Worm (Caenorhabditis elegans) whole organism, young adult: ENCODE results near the gene fbxa-163.

ENCODE experiments used
- B0035.1 ChIP-seq: sonication (generic microtip); optimal IDR thresholded peaks from 2 replicates; lab custom pipeline; 2016; ENCODE audit warnings: missing genetic modification characterization, mild to moderate bottlenecking, missing compliant biosample characterization, missing genotype, missing genetic modification reagents
- B0261.1 ChIP-seq: sonication (generic microtip); optimal IDR thresholded peaks from 2 replicates; lab custom pipeline; 2016; ENCODE audit warnings: mild to moderate bottlenecking, missing genetic modification characterization, moderate library complexity, missing compliant biosample characterization
- C06A6.2 ChIP-seq: fragments of 200-800 bp; sonication (Bioruptor generic); conservative IDR thresholded peaks from 2 replicates; pipeline ENCODE4 v1.3.6; 2022; ENCODE audit warnings: missing genetic modification characterization, missing compliant biosample characterization
- C17E4.6 ChIP-seq: fragments of 200-800 bp; sonication (Bioruptor generic); IDR thresholded peaks from 2 replicates; pipeline ENCODE4 v1.3.6; 2022; ENCODE audit warnings: missing genetic modification reagents, missing genetic modification characterization, missing compliant biosample characterization
- F10E7.11 ChIP-seq: sonication (generic microtip); optimal IDR thresholded peaks from 2 replicates; lab custom pipeline; 2017; ENCODE audit warnings: mild to moderate bottlenecking, missing genetic modification characterization, moderate library complexity, missing compliant biosample characterization
- F33H1.4 ChIP-seq: fragments of 200-800 bp; sonication (Bioruptor generic); IDR thresholded peaks from 2 replicates; pipeline ENCODE4 v1.3.6; 2022; ENCODE audit warnings: missing genetic modification reagents, missing genetic modification characterization, missing compliant biosample characterization
- F39B2.1 ChIP-seq: fragments of 200-800 bp; sonication (Bioruptor generic); IDR thresholded peaks from 2 replicates; pipeline ENCODE4 v1.3.6; 2022; ENCODE audit warnings: missing genetic modification reagents, missing genetic modification characterization, missing compliant biosample characterization
- F49E8.2 ChIP-seq: sonication (generic microtip); optimal IDR thresholded peaks from 3 replicates; lab custom pipeline; 2017; ENCODE audit warnings: missing genetic modification characterization, mild to moderate bottlenecking, missing compliant biosample characterization, antibody characterized with exemption, moderate library complexity; ENCODE audit not compliant: insufficient read depth
- K12H6.12 ChIP-seq: fragments of 200-800 bp; sonication (Bioruptor generic); optimal IDR thresholded peaks from 2 replicates; lab custom pipeline; 2018; ENCODE audit warnings: mild to moderate bottlenecking, missing genetic modification characterization, missing compliant biosample characterization
- T07F8.4 ChIP-seq: sonication (generic microtip); optimal IDR thresholded peaks from 2 replicates; lab custom pipeline; 2016; ENCODE audit warnings: mild to moderate bottlenecking, missing genetic modification characterization, moderate library complexity, missing compliant biosample characterization
- ZK185.1 ChIP-seq: sonication (generic microtip); optimal IDR thresholded peaks from 2 replicates; lab custom pipeline; 2016; ENCODE audit warnings: mild to moderate bottlenecking, missing genetic modification characterization, missing compliant biosample characterization; ENCODE audit not compliant: poor library complexity, severe bottlenecking
- aptf-3 ChIP-seq: fragments of 200-800 bp; sonication (Bioruptor generic); IDR thresholded peaks from 2 replicates; pipeline ENCODE4 v1.3.6; 2022; ENCODE audit warnings: missing genetic modification characterization, missing compliant biosample characterization
- attf-5 ChIP-seq: fragments of 200-800 bp; sonication (Bioruptor generic); optimal IDR thresholded peaks from 2 replicates; lab custom pipeline; 2018; ENCODE audit warnings: mild to moderate bottlenecking, missing genetic modification characterization, missing compliant biosample characterization
- ccch-3 ChIP-seq: fragments of 200-800 bp; sonication (Bioruptor generic); optimal IDR thresholded peaks from 2 replicates; lab custom pipeline; 2018; ENCODE audit warnings: mild to moderate bottlenecking, missing genetic modification characterization, missing compliant biosample characterization
- ceh-27 ChIP-seq: fragments of 200-800 bp; sonication (Bioruptor generic); optimal IDR thresholded peaks from 2 replicates; lab custom pipeline; 2018; ENCODE audit warnings: mild to moderate bottlenecking, missing genetic modification characterization, moderate library complexity, missing compliant biosample characterization
- ceh-79 ChIP-seq: sonication (generic microtip); optimal IDR thresholded peaks from 2 replicates; lab custom pipeline; 2017; ENCODE audit warnings: mild to moderate bottlenecking, missing genetic modification characterization, missing compliant biosample characterization
- ceh-91 ChIP-seq: fragments of 200-800 bp; sonication (Bioruptor generic); IDR thresholded peaks from 2 replicates; pipeline ENCODE4 v1.3.6; 2022; ENCODE audit warnings: missing genetic modification reagents, missing genetic modification characterization, missing compliant biosample characterization
- dpff-1 ChIP-seq: sonication (generic microtip); optimal IDR thresholded peaks from 2 replicates; lab custom pipeline; 2017; ENCODE audit warnings: mild to moderate bottlenecking, missing genetic modification characterization, missing compliant biosample characterization
- egl-44 ChIP-seq: fragments of 200-800 bp; sonication (Bioruptor generic); IDR thresholded peaks from 2 replicates; pipeline ENCODE4 v1.3.6; 2022; ENCODE audit warnings: missing genetic modification reagents, missing genetic modification characterization, missing compliant biosample characterization
- hlh-26 ChIP-seq: fragments of 200-800 bp; sonication (Bioruptor generic); conservative IDR thresholded peaks from 2 replicates; pipeline ENCODE4 v1.3.6; 2022; ENCODE audit warnings: missing genetic modification reagents, missing genetic modification characterization, missing compliant biosample characterization
- hsf-1 ChIP-seq: fragments of 200-800 bp; sonication (Bioruptor generic); IDR thresholded peaks from 2 replicates; pipeline ENCODE4 v1.3.6; 2022; ENCODE audit warnings: missing genetic modification reagents, missing genetic modification characterization, missing compliant biosample characterization
- lag-1 ChIP-seq: fragments of 200-800 bp; sonication (Bioruptor generic); IDR thresholded peaks from 2 replicates; pipeline ENCODE4 v1.3.6; 2022; ENCODE audit warnings: missing genetic modification reagents, missing genetic modification characterization, missing compliant biosample characterization
- let-607 ChIP-seq, 2 experiments: fragments of 200-800 bp in 1 of 2; sonication (Bioruptor generic) in 1 of 2; sonication (generic microtip) in 1 of 2; optimal IDR thresholded peaks; 2 replicates each; lab custom pipeline; 2016 to 2018; ENCODE audit warnings: mild to moderate bottlenecking in 2 of 2, missing compliant biosample characterization in 2 of 2, missing genetic modification characterization in 2 of 2, moderate library complexity in 2 of 2, missing genotype in 1 of 2
- madf-6 ChIP-seq: fragments of 200-800 bp; sonication (Bioruptor generic); IDR thresholded peaks from 2 replicates; pipeline ENCODE4 v1.3.6; 2022; ENCODE audit warnings: missing genetic modification reagents, missing genetic modification characterization, missing compliant biosample characterization
- mel-28 ChIP-seq: sonication (generic microtip); optimal IDR thresholded peaks from 2 replicates; lab custom pipeline; 2016; ENCODE audit warnings: borderline replicate concordance, mild to moderate bottlenecking, missing genetic modification characterization, missing compliant biosample characterization
- mes-4 ChIP-seq: sonication (generic microtip); optimal IDR thresholded peaks from 2 replicates; lab custom pipeline; 2016; ENCODE audit warnings: missing genotype, missing genetic modification characterization, missing compliant biosample characterization
- nhr-27 ChIP-seq: fragments of 200-800 bp; sonication (Bioruptor generic); optimal IDR thresholded peaks from 2 replicates; lab custom pipeline; 2018; ENCODE audit warnings: mild to moderate bottlenecking, missing genetic modification characterization, moderate library complexity, missing compliant biosample characterization
- nhr-80 ChIP-seq: sonication (generic microtip); optimal IDR thresholded peaks from 2 replicates; lab custom pipeline; 2016; ENCODE audit warnings: missing genetic modification characterization, missing compliant biosample characterization
- rpc-1 ChIP-seq, 2 experiments: fragments of 150-350 bp in 1 of 2; sonication (generic microtip) in 1 of 2; optimal IDR thresholded peaks; 2 replicates each; lab custom pipeline; 2014 to 2018; ENCODE audit warnings: missing biosample characterization in 1 of 2, missing genetic modification characterization in 1 of 2, missing genetic modification reagents in 1 of 2, missing genotype in 1 of 2
- sdz-38 ChIP-seq: sonication (generic microtip); optimal IDR thresholded peaks from 2 replicates; lab custom pipeline; 2016; ENCODE audit warnings: missing genotype, missing genetic modification characterization, missing compliant biosample characterization
- snpc-1.3 ChIP-seq: sonication (generic microtip); optimal IDR thresholded peaks from 2 replicates; lab custom pipeline; 2017; ENCODE audit warnings: missing genetic modification characterization, mild to moderate bottlenecking, missing compliant biosample characterization, antibody characterized with exemption, moderate library complexity, missing genotype, missing genetic modification reagents; ENCODE audit not compliant: insufficient read depth
- snpc-3.4 ChIP-seq: sonication (generic microtip); optimal IDR thresholded peaks from 2 replicates; lab custom pipeline; 2017; ENCODE audit warnings: missing genetic modification characterization, mild to moderate bottlenecking, missing compliant biosample characterization, antibody characterized with exemption, moderate library complexity, missing genotype, missing genetic modification reagents
- somi-1 ChIP-seq: fragments of 200-800 bp; sonication (Bioruptor generic); optimal IDR thresholded peaks from 2 replicates; lab custom pipeline; 2018; ENCODE audit warnings: mild to moderate bottlenecking, missing genetic modification characterization, missing compliant biosample characterization
- sptf-2 ChIP-seq: fragments of 200-800 bp; sonication (Bioruptor generic); optimal IDR thresholded peaks from 2 replicates; lab custom pipeline; 2018; ENCODE audit warnings: mild to moderate bottlenecking, missing genetic modification characterization, missing compliant biosample characterization
- tbp1 ChIP-seq: fragments of 200-800 bp; sonication (Bioruptor generic); optimal IDR thresholded peaks from 2 replicates; lab custom pipeline; 2018; ENCODE audit warnings: mild to moderate bottlenecking, missing genetic modification characterization, missing compliant biosample characterization
- unc-130 ChIP-seq: sonication (generic microtip); optimal IDR thresholded peaks from 2 replicates; lab custom pipeline; 2016; ENCODE audit warnings: missing genetic modification reagents, missing genetic modification characterization, missing compliant biosample characterization
- unc-62 ChIP-seq: fragments of 150-350 bp; optimal IDR thresholded peaks from 2 replicates; lab custom pipeline; 2014; ENCODE audit warnings: missing biosample characterization, missing genetic modification reagents, missing genetic modification characterization
- zfh-2 ChIP-seq: fragments of 200-800 bp; sonication (Bioruptor generic); conservative IDR thresholded peaks from 2 replicates; pipeline ENCODE4 v1.3.6; 2022; ENCODE audit warnings: missing genetic modification reagents, missing genetic modification characterization, missing compliant biosample characterization
- ztf-22 ChIP-seq: fragments of 200-800 bp; sonication (Bioruptor generic); optimal IDR thresholded peaks from 2 replicates; lab custom pipeline; 2018; ENCODE audit warnings: mild to moderate bottlenecking, missing genetic modification characterization, moderate library complexity, missing compliant biosample characterization
- ztf-25 ChIP-seq: fragments of 200-800 bp; sonication (Bioruptor generic); IDR thresholded peaks from 2 replicates; pipeline ENCODE4 v1.3.6; 2022; ENCODE audit warnings: missing genetic modification reagents, missing genetic modification characterization, missing compliant biosample characterization
- ztf-6 ChIP-seq: fragments of 200-800 bp; sonication (Bioruptor generic); IDR thresholded peaks from 2 replicates; pipeline ENCODE4 v1.3.6; 2022; ENCODE audit warnings: missing genetic modification reagents, missing genetic modification characterization, missing compliant biosample characterization

fbxa-163 gene

ce11 chrII:1648768-1649167 is 38.2 kb upstream of the fbxa-163 start, which contains the start of gene fbxb-21:
Gene fbxb-21, minus strand, starts transcription at chrII:1648868.
- no peak for TF ChIP-seq hlh-26 (GFP tag; lab: Robert Waterston, UW)
- no peak for TF ChIP-seq ceh-27 (GFP tag; lab: Kevin White, UChicago)
- TF ChIP-seq tbp1 (GFP tag; lab: Kevin White, UChicago) = no peak
- no peak for TF ChIP-seq rpc-1 (optimal IDR thresholded peaks at IDR 0.05; lab: Kevin White, UChicago)
- no peak for TF ChIP-seq rpc-1 (tag; optimal IDR thresholded peaks at IDR 0.05; lab: Kevin White, UChicago)
- no peak for TF ChIP-seq B0035.1 (tag; lab: Kevin White, UChicago)
- no peak for TF ChIP-seq snpc-1.3
- no peak for TF ChIP-seq zfh-2 (GFP tag; lab: Robert Waterston, UW)
- no peak for TF ChIP-seq let-607 (tag; optimal IDR thresholded peaks at IDR 0.05; lab: Kevin White, UChicago)
- TF ChIP-seq egl-44 (GFP tag; lab: Robert Waterston, UW) = no peak
- no peak for TF ChIP-seq ztf-25
- TF ChIP-seq, all 124 proteins: peak for 0

- TF ChIP-seq egl-44 (GFP tag; lab: Robert Waterston, UW) = no peak
- TF ChIP-seq unc-62 = no peak
- TF ChIP-seq ceh-91 (GFP tag; lab: Robert Waterston, UW) = no peak
- no peak for TF ChIP-seq F49E8.2
- TF ChIP-seq mes-4 (tag; lab: Kevin White, UChicago) = no peak
- no peak for TF ChIP-seq C17E4.6 (GFP tag; lab: Robert Waterston, UW)
- no peak for TF ChIP-seq somi-1
- TF ChIP-seq aptf-3 (GFP tag; lab: Robert Waterston, UW) = no peak
- no peak for TF ChIP-seq unc-130 (GFP tag; lab: Kevin White, UChicago)
- TF ChIP-seq hsf-1 = no peak
- TF ChIP-seq let-607 (tag; optimal IDR thresholded peaks at IDR 0.05; lab: Kevin White, UChicago) = no peak
- no peak for TF ChIP-seq F39B2.1
- no peak for TF ChIP-seq sptf-2 (GFP tag; lab: Kevin White, UChicago)
- no peak for TF ChIP-seq ccch-3 (GFP tag; lab: Kevin White, UChicago)
- TF ChIP-seq T07F8.4 = no peak
- TF ChIP-seq C06A6.2 (GFP tag; lab: Robert Waterston, UW) = no peak
- TF ChIP-seq, all 124 proteins: peak for 0
These were observed 35.7 kb upstream of the fbxa-163 start, which contains the start of gene ZC204.17 for ce11 chrII:1646199-1646598. Gene ZC204.17, minus strand, starts transcription at chrII:1646299.

ce11 chrII:1644777-1645348 is 34.3 kb upstream of the fbxa-163 start, which contains the start of gene ZC204.6:
Gene ZC204.6, minus strand, starts transcription at chrII:1644827.
- TF ChIP-seq K12H6.12 (tag; lab: Kevin White, UChicago) (no peak), nhr-27 (tag; lab: Kevin White, UChicago) (no peak), zfh-2 (GFP tag; lab: Robert Waterston, UW) (peak; percentile 84), lag-1 (GFP tag; lab: Robert Waterston, UW) (no peak)

ce11 chrII:1640496-1640895 is 30.0 kb upstream of the fbxa-163 start, which contains the start of gene srh-72:
Gene srh-72, minus strand, starts transcription at chrII:1640596.
- TF ChIP-seq snpc-3.4 (no peak), mel-28 (tag; lab: Kevin White, UChicago) (no peak), B0035.1 (tag; lab: Kevin White, UChicago) (no peak), ZK185.1 (tag; lab: Kevin White, UChicago) (no peak), F10E7.11 (tag; lab: Kevin White, UChicago) (no peak), attf-5 (GFP tag; lab: Kevin White, UChicago) (no peak), ztf-25 (no peak), C17E4.6 (GFP tag; lab: Robert Waterston, UW) (no peak), K12H6.12 (tag; lab: Kevin White, UChicago) (no peak), F33H1.4 (GFP tag; lab: Robert Waterston, UW) (no peak), ztf-22 (no peak), hlh-26 (GFP tag; lab: Robert Waterston, UW) (no peak), madf-6 (GFP tag; lab: Robert Waterston, UW) (no peak), ceh-79 (tag; lab: Kevin White, UChicago) (no peak), ztf-6 (no peak), sdz-38 (tag; lab: Kevin White, UChicago) (no peak), B0261.1 (tag; lab: Kevin White, UChicago) (no peak), nhr-80 (no peak), dpff-1 (tag; lab: Kevin White, UChicago) (no peak), C06A6.2 (GFP tag; lab: Robert Waterston, UW) (no peak)
- TF ChIP-seq, all 124 proteins: peak for 0
